Fruit fly (Drosophila melanogaster) whole organism, embryonic: Measurements from ENCODE around the gene JMJD4.

Experiments
- ATbp ChIP-seq: fragments of 200-800 bp; sonication (Bioruptor generic); optimal IDR thresholded peaks from 2 replicates; lab custom pipeline; 2017; ENCODE audit warnings: missing biosample characterization, mild to moderate bottlenecking, missing genetic modification characterization, missing genetic modification reagents
- Blimp-1 ChIP-seq: fragments of 200-800 bp; sonication (Bioruptor generic); optimal IDR thresholded peaks from 3 replicates; lab custom pipeline; 2018; ENCODE audit warnings: missing biosample characterization, missing genetic modification characterization, mild to moderate bottlenecking, moderate library complexity, missing genetic modification reagents
- CG10147 ChIP-seq: fragments of 200-800 bp; sonication (Bioruptor generic); optimal IDR thresholded peaks from 2 replicates; lab custom pipeline; 2019; ENCODE audit warnings: missing biosample characterization, mild to moderate bottlenecking, missing genetic modification characterization, moderate library complexity
- CG10267 ChIP-seq: fragments of 200-800 bp; sonication (Bioruptor generic); optimal IDR thresholded peaks from 2 replicates; lab custom pipeline; 2018; ENCODE audit warnings: missing biosample characterization, mild to moderate bottlenecking, missing genetic modification characterization, moderate library complexity
- CG10462 ChIP-seq: fragments of 200-800 bp; sonication (Bioruptor generic); optimal IDR thresholded peaks from 2 replicates; lab custom pipeline; 2016; ENCODE audit warnings: missing biosample characterization, missing genetic modification characterization
- CG12104 ChIP-seq: fragments of 200-800 bp; sonication (Bioruptor generic); optimal IDR thresholded peaks from 3 replicates; lab custom pipeline; 2016; ENCODE audit warnings: missing biosample characterization, missing genetic modification characterization
- CG12769 ChIP-seq: fragments of 200-800 bp; sonication (Bioruptor generic); optimal IDR thresholded peaks from 2 replicates; lab custom pipeline; 2019; ENCODE audit warnings: missing biosample characterization, mild to moderate bottlenecking, missing genetic modification characterization, moderate library complexity
- CG14710 ChIP-seq: fragments of 200-800 bp; sonication (Bioruptor generic); optimal IDR thresholded peaks from 3 replicates; lab custom pipeline; 2019; ENCODE audit warnings: missing biosample characterization, mild to moderate bottlenecking, missing genetic modification characterization, moderate library complexity
- CG32767 ChIP-seq: fragments of 200-800 bp; sonication (Bioruptor generic); IDR thresholded peaks from 2 replicates; pipeline ENCODE4 v1.3.6; 2022; ENCODE audit warnings: missing biosample characterization, missing genetic modification characterization
- CG32772 ChIP-seq: fragments of 200-800 bp; sonication (Bioruptor generic); IDR thresholded peaks from 2 replicates; pipeline ENCODE4 v1.3.6; 2022; ENCODE audit warnings: missing biosample characterization, missing genetic modification characterization
- CG33557 ChIP-seq: fragments of 200-800 bp; sonication (Bioruptor generic); optimal IDR thresholded peaks from 2 replicates; lab custom pipeline; 2019; ENCODE audit warnings: missing biosample characterization, mild to moderate bottlenecking, missing genetic modification characterization, moderate library complexity
- CG3407 ChIP-seq: fragments of 200-800 bp; sonication (Bioruptor generic); optimal IDR thresholded peaks from 2 replicates; lab custom pipeline; 2018; ENCODE audit warnings: missing biosample characterization, mild to moderate bottlenecking, missing genetic modification characterization
- CG34224 ChIP-seq: fragments of 200-800 bp; sonication (Bioruptor generic); IDR thresholded peaks from 3 replicates; pipeline ENCODE4 v1.3.6; 2022; ENCODE audit warnings: missing biosample characterization, missing genetic modification characterization; ENCODE audit not compliant: partially characterized antibody
- CG4360 ChIP-seq: fragments of 200-800 bp; sonication (Bioruptor generic); IDR thresholded peaks from 2 replicates; pipeline ENCODE4 v1.3.6; 2022; ENCODE audit warnings: missing biosample characterization, missing genetic modification characterization
- CG4820 ChIP-seq: fragments of 200-800 bp; sonication (Bioruptor generic); optimal IDR thresholded peaks from 3 replicates; lab custom pipeline; 2016; ENCODE audit warnings: missing biosample characterization, missing genetic modification characterization
- CG5245 ChIP-seq: fragments of 200-800 bp; sonication (Bioruptor generic); optimal IDR thresholded peaks from 3 replicates; lab custom pipeline; 2016; ENCODE audit warnings: missing biosample characterization, missing genetic modification characterization
- CG6813 ChIP-seq: fragments of 200-800 bp; sonication (Bioruptor generic); optimal IDR thresholded peaks from 2 replicates; lab custom pipeline; 2017; ENCODE audit warnings: missing biosample characterization, missing genetic modification characterization, mild to moderate bottlenecking, moderate library complexity, missing genetic modification reagents
- CG7357 ChIP-seq: fragments of 200-800 bp; sonication (Bioruptor generic); IDR thresholded peaks from 3 replicates; pipeline ENCODE4 v1.3.6; 2022; ENCODE audit warnings: missing biosample characterization, missing genetic modification characterization
- CG8388 ChIP-seq: fragments of 200-800 bp; sonication (Bioruptor generic); optimal IDR thresholded peaks from 2 replicates; lab custom pipeline; 2019; ENCODE audit warnings: missing biosample characterization, mild to moderate bottlenecking, missing genetic modification characterization, moderate library complexity
- CG9215 ChIP-seq: fragments of 200-800 bp; sonication (Bioruptor generic); IDR thresholded peaks from 2 replicates; pipeline ENCODE4 v1.3.6; 2022; ENCODE audit warnings: missing biosample characterization, missing genetic modification characterization
- CG9727 ChIP-seq: fragments of 200-800 bp; sonication (Bioruptor generic); optimal IDR thresholded peaks from 3 replicates; lab custom pipeline; 2017; ENCODE audit warnings: missing biosample characterization, mild to moderate bottlenecking, missing genetic modification characterization
- CoRest ChIP-seq: fragments of 200-800 bp; sonication (Bioruptor generic); optimal IDR thresholded peaks from 3 replicates; lab custom pipeline; 2018; ENCODE audit warnings: missing biosample characterization, mild to moderate bottlenecking, missing genetic modification characterization, moderate library complexity
- D19A ChIP-seq: fragments of 200-800 bp; optimal IDR thresholded peaks from 3 replicates; lab custom pipeline; 2019; ENCODE audit warnings: missing biosample characterization, mild to moderate bottlenecking, missing genetic modification characterization, moderate library complexity
- Eip74EF ChIP-seq, 2 experiments: fragments of 200-800 bp in 1 of 2; fragments of >200 bp in 1 of 2; sonication (Bioruptor generic) in 1 of 2; optimal IDR thresholded peaks; 2 replicates each; lab custom pipeline; 2017 to 2019; ENCODE audit warnings: missing biosample characterization in 2 of 2, missing genetic modification characterization in 2 of 2, mild to moderate bottlenecking in 1 of 2, moderate library complexity in 1 of 2
- Fer2 ChIP-seq: fragments of 200-800 bp; sonication (Bioruptor generic); optimal IDR thresholded peaks from 2 replicates; lab custom pipeline; 2018; ENCODE audit warnings: missing biosample characterization, mild to moderate bottlenecking, missing genetic modification characterization, moderate library complexity
- HLH3B ChIP-seq: fragments of 200-800 bp; sonication (Bioruptor generic); IDR thresholded peaks from 2 replicates; pipeline ENCODE4 v1.3.6; 2022; ENCODE audit warnings: missing biosample characterization, missing genetic modification characterization
- PHDP ChIP-seq: fragments of 200-800 bp; sonication (Bioruptor generic); optimal IDR thresholded peaks from 3 replicates; lab custom pipeline; 2018; ENCODE audit warnings: missing biosample characterization, mild to moderate bottlenecking, missing genetic modification characterization, moderate library complexity
- Poxn ChIP-seq: fragments of 200-800 bp; sonication (Bioruptor generic); IDR thresholded peaks from 2 replicates; pipeline ENCODE4 v1.3.6; 2022; ENCODE audit warnings: missing biosample characterization, missing genetic modification characterization
- Ravus ChIP-seq: fragments of 200-800 bp; sonication (Bioruptor generic); IDR thresholded peaks from 2 replicates; pipeline ENCODE4 v1.3.6; 2022; ENCODE audit warnings: missing biosample characterization, missing genetic modification characterization
- TFAM ChIP-seq: fragments of 200-800 bp; sonication (Bioruptor generic); optimal IDR thresholded peaks from 2 replicates; lab custom pipeline; 2017; ENCODE audit warnings: missing biosample characterization, missing genetic modification characterization, inconsistent platforms
- Usf ChIP-seq: fragments of 200-800 bp; sonication (Bioruptor generic); optimal IDR thresholded peaks from 2 replicates; lab custom pipeline; 2017; ENCODE audit warnings: missing genotype, missing biosample characterization, missing genetic modification characterization
- abd-A ChIP-seq: fragments of 200-800 bp; sonication (Bioruptor generic); optimal IDR thresholded peaks from 3 replicates; lab custom pipeline; 2019; ENCODE audit warnings: missing biosample characterization, mild to moderate bottlenecking, missing genetic modification characterization, moderate library complexity
- corto ChIP-seq: fragments of 200-800 bp; sonication (Bioruptor generic); optimal IDR thresholded peaks from 2 replicates; lab custom pipeline; 2016; ENCODE audit warnings: missing biosample characterization, mild to moderate bottlenecking, missing genetic modification characterization, moderate library complexity
- eve ChIP-seq, 2 experiments: fragments of >200 bp; optimal IDR thresholded peaks; 2 replicates each; lab custom pipeline; 2017; ENCODE audit warnings: missing biosample characterization in 2 of 2, missing genetic modification characterization in 2 of 2
- grau ChIP-seq: fragments of 200-800 bp; optimal IDR thresholded peaks from 3 replicates; lab custom pipeline; 2019; ENCODE audit warnings: missing biosample characterization, mild to moderate bottlenecking, missing genetic modification characterization, moderate library complexity
- gt ChIP-seq: fragments of 200-800 bp; sonication (Bioruptor generic); IDR thresholded peaks from 2 replicates; pipeline ENCODE4 v1.3.6; 2022; ENCODE audit warnings: missing biosample characterization, missing genetic modification characterization
- ken ChIP-seq: fragments of 200-800 bp; sonication (Bioruptor generic); IDR thresholded peaks from 3 replicates; pipeline ENCODE4 v1.3.6; 2022; ENCODE audit warnings: missing biosample characterization, missing genetic modification characterization
- lilli ChIP-seq: fragments of 200-800 bp; sonication (Bioruptor generic); optimal IDR thresholded peaks from 3 replicates; lab custom pipeline; 2016; ENCODE audit warnings: missing biosample characterization, missing genetic modification characterization
- mirr ChIP-seq: fragments of 200-800 bp; sonication (Bioruptor generic); optimal IDR thresholded peaks from 3 replicates; lab custom pipeline; 2018; ENCODE audit warnings: missing biosample characterization, mild to moderate bottlenecking, missing genetic modification characterization
- nmo ChIP-seq: fragments of 200-800 bp; sonication (Bioruptor generic); optimal IDR thresholded peaks from 2 replicates; lab custom pipeline; 2018; ENCODE audit warnings: missing biosample characterization, mild to moderate bottlenecking, missing genetic modification characterization, moderate library complexity
- phol ChIP-seq: fragments of 200-800 bp; sonication (Bioruptor generic); optimal IDR thresholded peaks from 3 replicates; lab custom pipeline; 2018; ENCODE audit warnings: missing biosample characterization, mild to moderate bottlenecking, missing genetic modification characterization, moderate library complexity
- pita ChIP-seq: fragments of 200-800 bp; sonication (Bioruptor generic); optimal IDR thresholded peaks from 2 replicates; lab custom pipeline; 2017; ENCODE audit warnings: missing biosample characterization, mild to moderate bottlenecking, missing genetic modification characterization
- pzg ChIP-seq: fragments of 200-800 bp; sonication (Bioruptor generic); optimal IDR thresholded peaks from 3 replicates; lab custom pipeline; 2018; ENCODE audit warnings: missing biosample characterization, mild to moderate bottlenecking, missing genetic modification characterization, moderate library complexity
- schlank ChIP-seq: fragments of 200-800 bp; sonication (Bioruptor generic); optimal IDR thresholded peaks from 2 replicates; lab custom pipeline; 2018; ENCODE audit warnings: missing biosample characterization, mild to moderate bottlenecking, missing genetic modification characterization
- seq ChIP-seq: fragments of 200-800 bp; sonication (Bioruptor generic); IDR thresholded peaks from 2 replicates; pipeline ENCODE4 v1.3.6; 2022; ENCODE audit warnings: missing biosample characterization, missing genetic modification characterization
- sim ChIP-seq: fragments of 200-800 bp; sonication (Bioruptor generic); IDR thresholded peaks from 2 replicates; pipeline ENCODE4 v1.3.6; 2022; ENCODE audit warnings: missing biosample characterization, missing genetic modification characterization
- tap ChIP-seq: fragments of 200-800 bp; optimal IDR thresholded peaks from 3 replicates; lab custom pipeline; 2019; ENCODE audit warnings: missing biosample characterization, mild to moderate bottlenecking, missing genetic modification characterization, moderate library complexity
- tx ChIP-seq: fragments of 200-800 bp; sonication (Bioruptor generic); optimal IDR thresholded peaks from 2 replicates; lab custom pipeline; 2016; ENCODE audit warnings: missing biosample characterization, missing genetic modification characterization
- unc-4 ChIP-seq: fragments of 200-800 bp; sonication (Bioruptor generic); IDR thresholded peaks from 2 replicates; pipeline ENCODE4 v1.3.6; 2022; ENCODE audit warnings: missing biosample characterization, missing genetic modification characterization; ENCODE audit not compliant: partially characterized antibody

JMJD4 gene

dm6 chr2L:18153068-18153467, 6.0 kb downstream of the JMJD4 start, which contains the start of gene CG17681:
Gene CG17681, plus strand, starts transcription at chr2L:18153123.
- TF ChIP-seq CG32772 (GFP tag; lab: Robert Waterston, UW) (no peak), PHDP (tag; lab: Kevin White, UChicago) (peak; percentile 7), CG5245 (GFP tag; lab: Kevin White, UChicago) (no peak), ken (GFP tag; lab: Robert Waterston, UW) (no peak), CoRest (peak; percentile 12), nmo (GFP tag; lab: Kevin White, UChicago) (peak; percentile 19), Poxn (no peak), corto (GFP tag; lab: Kevin White, UChicago) (peak; percentile 10), CG10147 (GFP tag; lab: Kevin White, UChicago) (peak; percentile 49), D19A (peak; percentile 95), CG9727 (GFP tag; lab: Kevin White, UChicago) (peak; percentile 27), seq (GFP tag; lab: Robert Waterston, UW) (peak; percentile 19; the same call in 1 of the 2 replicates), Eip74EF (GFP tag; optimal IDR thresholded peaks at IDR 0.05; lab: Kevin White, UChicago) (peak in 1 of 2 experiments; percentile 3), schlank (no peak), sim (GFP tag; lab: Robert Waterston, UW) (0 out of 2 replicates have a peak, but pooled peaks have one; percentile 10), grau (no peak)

- TF ChIP-seq phol (tag; lab: Kevin White, UChicago): peak; percentile 99
- no peak for TF ChIP-seq lilli
- TF ChIP-seq CG4360: 0 out of 2 replicates have a peak, but pooled peaks have one; percentile 40
- no peak for TF ChIP-seq Usf (GFP tag; lab: Kevin White, UChicago)
- TF ChIP-seq CG6813 (GFP tag; lab: Kevin White, UChicago): no peak
- TF ChIP-seq CG34224 (GFP tag; lab: Robert Waterston, UW): no peak
- TF ChIP-seq CG9215: no peak
- peak; percentile 80 for TF ChIP-seq CG14710
- peak; percentile 8; the same call in 1 of the 2 replicates for TF ChIP-seq HLH3B (GFP tag; lab: Robert Waterston, UW)
- peak; percentile 60 for TF ChIP-seq unc-4 (GFP tag; lab: Robert Waterston, UW)
- peak; percentile 100 for TF ChIP-seq pita
- peak; percentile 39 for TF ChIP-seq mirr (GFP tag; lab: Kevin White, UChicago)
- no peak for TF ChIP-seq CG12104 (GFP tag; lab: Kevin White, UChicago)
- no peak for TF ChIP-seq TFAM
- TF ChIP-seq eve (GFP tag; optimal IDR thresholded peaks at IDR 0.05; lab: Kevin White, UChicago): no peak
- peak; percentile 7 for TF ChIP-seq CG33557 (GFP tag; lab: Kevin White, UChicago)
- TF ChIP-seq CG3407 (GFP tag; lab: Kevin White, UChicago): no peak
- no peak for TF ChIP-seq Blimp-1
- TF ChIP-seq Ravus: no peak
- TF ChIP-seq abd-A (tag; lab: Kevin White, UChicago): peak; percentile 95
- TF ChIP-seq gt (GFP tag; lab: Robert Waterston, UW): no peak
- TF ChIP-seq CG4820 (GFP tag; lab: Kevin White, UChicago): peak; percentile 32
- TF ChIP-seq CG10462: no peak
- no peak for TF ChIP-seq ATbp
- no peak for TF ChIP-seq Fer2 (tag; lab: Kevin White, UChicago)
- peak; percentile 17 for TF ChIP-seq tap (tag; lab: Kevin White, UChicago)
- no peak for TF ChIP-seq CG7357
- TF ChIP-seq pzg: peak; percentile 100
- TF ChIP-seq CG12769 (tag; lab: Kevin White, UChicago): peak; percentile 91
- TF ChIP-seq CG32767 (GFP tag; lab: Robert Waterston, UW): peak; percentile 58
- peak; percentile 71 for TF ChIP-seq CG10267 (tag; lab: Kevin White, UChicago)
- peak; percentile 23 for TF ChIP-seq CG8388
- no peak for TF ChIP-seq tx (GFP tag; lab: Kevin White, UChicago)
Measured at dm6 chr2L:18152172-18152639, 6.9 kb downstream of the JMJD4 start, which contains the start of gene Socs36E. Gene Socs36E, minus strand, starts transcription at chr2L:18152417.
